Worm (Caenorhabditis elegans) whole organism, midembryonic: Measurements from ENCODE around the gene pdl-1.

Experiments used
- cog-1 ChIP-seq: sonication (generic microtip); optimal IDR thresholded peaks from 2 replicates; lab custom pipeline; 2016; ENCODE audit warnings: missing genetic modification characterization, missing compliant biosample characterization
- flt-1 ChIP-seq: fragments of 200-800 bp; sonication (Bioruptor generic); IDR thresholded peaks from 2 replicates; pipeline ENCODE4 v1.3.6; 2022; ENCODE audit warnings: missing genetic modification characterization, missing compliant biosample characterization
- klf-2 ChIP-seq: fragments of 200-800 bp; sonication (Bioruptor generic); conservative IDR thresholded peaks from 2 replicates; pipeline ENCODE4 v1.3.6; 2022; ENCODE audit warnings: missing genetic modification reagents, missing genetic modification characterization, missing compliant biosample characterization
- med-1 ChIP-seq: sonication (generic microtip); optimal IDR thresholded peaks from 2 replicates; lab custom pipeline; 2017; ENCODE audit warnings: missing genetic modification characterization, mild to moderate bottlenecking, missing compliant biosample characterization, antibody characterized with exemption, missing genetic modification reagents; ENCODE audit not compliant: insufficient read depth
- ref-1 ChIP-seq: fragments of 200-800 bp; sonication (Bioruptor generic); conservative IDR thresholded peaks from 2 replicates; pipeline ENCODE4 v1.3.6; 2022; ENCODE audit warnings: missing genetic modification reagents, missing genetic modification characterization, missing compliant biosample characterization
- ztf-23 ChIP-seq: fragments of 200-800 bp; sonication (Bioruptor generic); IDR thresholded peaks from 2 replicates; pipeline ENCODE4 v1.3.6; 2022; ENCODE audit warnings: missing genetic modification reagents, missing genetic modification characterization, missing compliant biosample characterization
- ztf-29 ChIP-seq: fragments of 200-800 bp; sonication (Bioruptor generic); IDR thresholded peaks from 2 replicates; pipeline ENCODE4 v1.3.6; 2022; ENCODE audit warnings: missing genetic modification reagents, missing genetic modification characterization, missing compliant biosample characterization

ce11 chrII:7146240-7146639 lies 37.4 kb upstream of the pdl-1 start:
- TF ChIP-seq cog-1: no peak
- TF ChIP-seq flt-1 (GFP tag; lab: Robert Waterston, UW): no peak
- no peak for TF ChIP-seq med-1 (GFP tag; lab: Kevin White, UChicago)
- no peak for TF ChIP-seq ref-1 (GFP tag; lab: Robert Waterston, UW)
- no peak for TF ChIP-seq ztf-29 (GFP tag; lab: Robert Waterston, UW)
- no peak for TF ChIP-seq ztf-23 (GFP tag; lab: Robert Waterston, UW)
- TF ChIP-seq klf-2 (GFP tag; lab: Robert Waterston, UW): no peak
